Worm (Caenorhabditis elegans) whole organism, L4 larva: ENCODE results near the gene srw-143.

ENCODE experiments used
- aha-1 ChIP-seq: fragments of 150-350 bp; peaks from one replicate; lab custom pipeline; 2014; ENCODE audit warnings: missing biosample characterization, missing genetic modification characterization
- mep-1 ChIP-seq: fragments of 150-350 bp; sonication (generic microtip); optimal IDR thresholded peaks from 3 replicates; lab custom pipeline; 2014; ENCODE audit warnings: missing biosample characterization, missing genetic modification characterization
- nhr-102 ChIP-seq: sonication (generic microtip); optimal IDR thresholded peaks from 2 replicates; lab custom pipeline; 2016; ENCODE audit warnings: mild to moderate bottlenecking, missing genetic modification characterization, moderate library complexity, missing compliant biosample characterization
- nhr-237 ChIP-seq: sonication (generic microtip); optimal IDR thresholded peaks from 2 replicates; lab custom pipeline; 2017; ENCODE audit warnings: missing biosample characterization, missing genetic modification characterization
- nhr-25 ChIP-seq: sonication (generic microtip); optimal IDR thresholded peaks from 2 replicates; lab custom pipeline; 2017; ENCODE audit warnings: missing genetic modification characterization, mild to moderate bottlenecking, missing compliant biosample characterization, antibody characterized with exemption, moderate library complexity, borderline replicate concordance; ENCODE audit not compliant: insufficient read depth
- nhr-42 ChIP-seq: fragments of 200-800 bp; sonication (Bioruptor generic); IDR thresholded peaks from 2 replicates; pipeline ENCODE4 v1.3.6; 2022; ENCODE audit warnings: missing genetic modification characterization, missing compliant biosample characterization
- tag-97 ChIP-seq: fragments of 200-800 bp; sonication (Bioruptor generic); IDR thresholded peaks from 2 replicates; pipeline ENCODE4 v1.3.6; 2022; ENCODE audit warnings: missing genetic modification characterization, missing compliant biosample characterization
- unc-130 ChIP-seq: sonication (generic microtip); optimal IDR thresholded peaks from 2 replicates; lab custom pipeline; 2016; ENCODE audit warnings: missing genetic modification reagents, missing genetic modification characterization, missing compliant biosample characterization
- ztf-11 ChIP-seq: fragments of 150-350 bp; optimal IDR thresholded peaks from 2 replicates; lab custom pipeline; 2014; ENCODE audit warnings: missing biosample characterization, missing genetic modification characterization

ce11 chrV:2903227-2903626, 38.1 kb downstream of the srw-143 start, which contains the start of gene C31B8.7:
- no peak for TF ChIP-seq mep-1 (tag; lab: Kevin White, UChicago)
- TF ChIP-seq aha-1, result no peak
- no peak for TF ChIP-seq nhr-25 (tag; lab: Kevin White, UChicago)
- no peak for TF ChIP-seq nhr-42
- no peak for TF ChIP-seq nhr-237 (tag; lab: Kevin White, UChicago)
- TF ChIP-seq unc-130, result no peak
- no peak for TF ChIP-seq nhr-102 (tag; lab: Kevin White, UChicago)
- no peak for TF ChIP-seq tag-97 (GFP tag; lab: Robert Waterston, UW)
- no peak for TF ChIP-seq ztf-11 (tag; lab: Kevin White, UChicago)
